Worm (Caenorhabditis elegans) whole organism, midembryonic: ENCODE measurements around the gene ZC506.1.

Source experiments
- T22C8.4 ChIP-seq: fragments of 200-800 bp; sonication (Bioruptor generic); IDR thresholded peaks from 2 replicates; pipeline ENCODE4 v1.3.6; 2022; ENCODE audit warnings: missing genetic modification characterization, missing compliant biosample characterization
- cog-1 ChIP-seq: sonication (generic microtip); optimal IDR thresholded peaks from 2 replicates; lab custom pipeline; 2016; ENCODE audit warnings: missing genetic modification characterization, missing compliant biosample characterization
- ref-1 ChIP-seq: fragments of 200-800 bp; sonication (Bioruptor generic); conservative IDR thresholded peaks from 2 replicates; pipeline ENCODE4 v1.3.6; 2022; ENCODE audit warnings: missing genetic modification reagents, missing genetic modification characterization, missing compliant biosample characterization
- ztf-29 ChIP-seq: fragments of 200-800 bp; sonication (Bioruptor generic); IDR thresholded peaks from 2 replicates; pipeline ENCODE4 v1.3.6; 2022; ENCODE audit warnings: missing genetic modification reagents, missing genetic modification characterization, missing compliant biosample characterization

- TF ChIP-seq ztf-29 (GFP tag; lab: Robert Waterston, UW) (no peak), cog-1 (tag; lab: Kevin White, UChicago) (no peak), ref-1 (GFP tag; lab: Robert Waterston, UW) (no peak), T22C8.4 (GFP tag; lab: Robert Waterston, UW) (no peak)
These were observed 41.4 kb upstream of the ZC506.1 start, which contains the start of gene F21G4.6 for ce11 chrX:9917362-9917761.
